Worm (Caenorhabditis elegans): ENCODE measurements around the gene flp-28.

DNA sequence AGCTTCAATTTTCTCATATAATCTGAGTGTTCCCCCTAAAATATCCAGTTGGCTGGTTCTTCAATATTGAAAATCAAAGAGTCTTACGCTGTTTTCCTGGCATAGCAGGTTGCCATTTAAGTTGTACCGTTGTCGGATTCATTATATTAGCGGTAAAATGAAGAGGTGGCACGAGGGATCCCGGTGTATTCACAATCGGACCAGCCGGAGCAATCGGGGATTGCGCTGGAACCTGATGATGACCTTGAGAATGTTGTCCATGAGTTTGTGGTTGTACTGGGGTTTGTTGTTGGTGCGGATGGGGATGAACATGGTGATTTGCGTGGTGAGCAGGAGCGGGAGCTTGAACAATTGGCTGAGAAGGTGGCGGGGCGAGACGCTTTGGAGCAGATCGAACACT, 43.3 kb downstream of the flp-28 start:
- TF ChIP-seq lsy-2 (tag; optimal IDR thresholded peaks at IDR 0.05) (no peak), nhr-12 (tag; optimal IDR thresholded peaks at IDR 0.05) (no peak)
